Worm (Caenorhabditis elegans): ENCODE measurements around the gene spcs-3.

DNA sequence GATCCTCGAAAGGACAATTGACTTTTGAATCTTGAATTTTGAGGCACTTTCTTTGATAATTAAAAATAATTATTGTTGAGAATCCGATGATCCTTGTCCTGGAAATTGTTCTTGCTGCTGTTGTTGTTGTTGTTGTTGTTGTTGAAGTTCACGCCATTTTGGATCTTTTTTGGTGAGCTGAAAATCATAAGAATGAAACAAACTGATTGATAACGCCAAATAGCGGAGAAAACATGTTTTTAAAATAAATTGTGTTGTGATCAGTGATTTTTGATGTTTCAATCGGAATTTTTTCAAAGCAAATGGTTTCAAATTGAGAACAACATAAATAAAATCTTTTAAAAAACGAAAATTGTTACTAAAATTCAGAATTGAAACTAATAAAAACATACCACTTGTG, 27.8 kb upstream of the spcs-3 start:
- TF ChIP-seq lsy-2 (tag; optimal IDR thresholded peaks at IDR 0.05) (no peak), nhr-25 (tag; optimal IDR thresholded peaks at IDR 0.05) (no peak), lin-13 (GFP tag; optimal IDR thresholded peaks at IDR 0.05) (no peak), ztf-4 (tag; optimal IDR thresholded peaks at IDR 0.05) (no peak), nhr-11 (tag; optimal IDR thresholded peaks at IDR 0.05) (no peak), egl-27 (tag; optimal IDR thresholded peaks at IDR 0.05) (no peak), unc-62 (GFP tag; optimal IDR thresholded peaks at IDR 0.05) (no peak), blmp-1 (tag; optimal IDR thresholded peaks at IDR 0.05; ENCODE audit: insufficient read depth) (no peak)
